Fruit fly (Drosophila melanogaster) whole organism, embryonic: ENCODE measurements around the gene Pcmt.

Experiments
- B-H1 ChIP-seq: fragments of 200-800 bp; sonication (Bioruptor generic); IDR thresholded peaks from 3 replicates; pipeline ENCODE4 v1.3.6; 2022; ENCODE audit warnings: missing biosample characterization, missing genetic modification characterization
- Bdp1 ChIP-seq: fragments of 200-800 bp; sonication (Bioruptor generic); optimal IDR thresholded peaks from 3 replicates; lab custom pipeline; 2016; ENCODE audit warnings: missing biosample characterization, missing genetic modification characterization
- Bteb2 ChIP-seq: fragments of 200-800 bp; sonication (Bioruptor generic); optimal IDR thresholded peaks from 2 replicates; lab custom pipeline; 2016; ENCODE audit warnings: missing biosample characterization, missing genetic modification characterization
- CG12236 ChIP-seq: fragments of 200-800 bp; sonication (Bioruptor generic); optimal IDR thresholded peaks from 2 replicates; lab custom pipeline; 2016; ENCODE audit warnings: missing biosample characterization, missing genetic modification characterization
- CG12299 ChIP-seq: fragments of 200-800 bp; sonication (Bioruptor generic); optimal IDR thresholded peaks from 2 replicates; lab custom pipeline; 2018; ENCODE audit warnings: missing biosample characterization, mild to moderate bottlenecking, missing genetic modification characterization
- CG14860 ChIP-seq: fragments of 200-800 bp; sonication (Bioruptor generic); IDR thresholded peaks from 3 replicates; pipeline ENCODE4 v1.3.6; 2022; ENCODE audit warnings: missing biosample characterization, missing genetic modification characterization; ENCODE audit not compliant: partially characterized antibody
- CG15514 ChIP-seq: fragments of 200-800 bp; sonication (Bioruptor generic); optimal IDR thresholded peaks from 3 replicates; lab custom pipeline; 2017; ENCODE audit warnings: missing biosample characterization, missing genetic modification characterization, mild to moderate bottlenecking, moderate library complexity, missing genetic modification reagents
- CG15601 ChIP-seq: fragments of 200-800 bp; sonication (Bioruptor generic); optimal IDR thresholded peaks from 3 replicates; lab custom pipeline; 2019; ENCODE audit warnings: missing biosample characterization, mild to moderate bottlenecking, missing genetic modification characterization, moderate library complexity
- CG1647 ChIP-seq: fragments of 200-800 bp; sonication (Bioruptor generic); optimal IDR thresholded peaks from 3 replicates; lab custom pipeline; 2016; ENCODE audit warnings: missing biosample characterization, missing genetic modification characterization
- CG17361 ChIP-seq: fragments of 200-800 bp; sonication (Bioruptor generic); IDR thresholded peaks from 3 replicates; pipeline ENCODE4 v1.3.6; 2022; ENCODE audit warnings: missing biosample characterization, missing genetic modification characterization
- CG18262 ChIP-seq: fragments of 200-800 bp; optimal IDR thresholded peaks from 3 replicates; lab custom pipeline; 2019; ENCODE audit warnings: missing biosample characterization, mild to moderate bottlenecking, missing genetic modification characterization, moderate library complexity
- CG2129 ChIP-seq: fragments of 200-800 bp; sonication (Bioruptor generic); IDR thresholded peaks from 2 replicates; pipeline ENCODE4 v1.3.6; 2022; ENCODE audit warnings: missing biosample characterization, missing genetic modification characterization; ENCODE audit not compliant: partially characterized antibody
- CG30431 ChIP-seq: fragments of 200-800 bp; sonication (Bioruptor generic); optimal IDR thresholded peaks from 2 replicates; lab custom pipeline; 2017; ENCODE audit warnings: missing biosample characterization, missing genetic modification characterization
- CG3065 ChIP-seq: fragments of 200-800 bp; sonication (Bioruptor generic); optimal IDR thresholded peaks from 2 replicates; lab custom pipeline; 2016; ENCODE audit warnings: missing biosample characterization, missing genetic modification characterization
- CG31365 ChIP-seq: fragments of 200-800 bp; sonication (Bioruptor generic); optimal IDR thresholded peaks from 2 replicates; lab custom pipeline; 2018; ENCODE audit warnings: missing biosample characterization, mild to moderate bottlenecking, missing genetic modification characterization
- CG42726 ChIP-seq: fragments of 200-800 bp; sonication (Bioruptor generic); IDR thresholded peaks from 2 replicates; pipeline ENCODE4 v1.3.6; 2022; ENCODE audit warnings: missing biosample characterization, missing genetic modification characterization; ENCODE audit not compliant: partially characterized antibody
- CG43689 ChIP-seq: fragments of 200-800 bp; sonication (Bioruptor generic); IDR thresholded peaks from 2 replicates; pipeline ENCODE4 v1.3.6; 2022; ENCODE audit warnings: missing biosample characterization, missing genetic modification characterization
- CG4820 ChIP-seq: fragments of 200-800 bp; sonication (Bioruptor generic); optimal IDR thresholded peaks from 3 replicates; lab custom pipeline; 2016; ENCODE audit warnings: missing biosample characterization, missing genetic modification characterization
- CG7357 ChIP-seq: fragments of 200-800 bp; sonication (Bioruptor generic); IDR thresholded peaks from 3 replicates; pipeline ENCODE4 v1.3.6; 2022; ENCODE audit warnings: missing biosample characterization, missing genetic modification characterization
- CG7372 ChIP-seq: fragments of 200-800 bp; sonication (Bioruptor generic); IDR thresholded peaks from 2 replicates; pipeline ENCODE4 v1.3.6; 2022; ENCODE audit warnings: missing biosample characterization, missing genetic modification characterization
- CG7556 ChIP-seq: fragments of 200-800 bp; sonication (Bioruptor generic); optimal IDR thresholded peaks from 2 replicates; lab custom pipeline; 2017; ENCODE audit warnings: missing biosample characterization, mild to moderate bottlenecking, missing genetic modification characterization
- CG7786 ChIP-seq: fragments of 200-800 bp; sonication (Bioruptor generic); optimal IDR thresholded peaks from 2 replicates; lab custom pipeline; 2016; ENCODE audit warnings: missing biosample characterization, missing genetic modification characterization
- CG7987 ChIP-seq: fragments of 200-800 bp; sonication (Bioruptor generic); optimal IDR thresholded peaks from 2 replicates; lab custom pipeline; 2018; ENCODE audit warnings: missing biosample characterization, mild to moderate bottlenecking, missing genetic modification characterization, moderate library complexity
- CG8924 ChIP-seq: fragments of 200-800 bp; optimal IDR thresholded peaks from 3 replicates; lab custom pipeline; 2019; ENCODE audit warnings: missing biosample characterization, mild to moderate bottlenecking, missing genetic modification characterization, moderate library complexity
- CG9215 ChIP-seq: fragments of 200-800 bp; sonication (Bioruptor generic); IDR thresholded peaks from 2 replicates; pipeline ENCODE4 v1.3.6; 2022; ENCODE audit warnings: missing biosample characterization, missing genetic modification characterization
- CHES-1-like ChIP-seq: fragments of 200-800 bp; sonication (Bioruptor generic); optimal IDR thresholded peaks from 2 replicates; lab custom pipeline; 2016; ENCODE audit warnings: missing biosample characterization, missing genetic modification characterization
- Camta ChIP-seq: fragments of 200-800 bp; sonication (Bioruptor generic); optimal IDR thresholded peaks from 2 replicates; lab custom pipeline; 2016; ENCODE audit warnings: missing biosample characterization, missing genetic modification characterization
- Dad ChIP-seq: fragments of 200-800 bp; sonication (Bioruptor generic); optimal IDR thresholded peaks from 3 replicates; lab custom pipeline; 2016; ENCODE audit warnings: missing biosample characterization, missing genetic modification characterization
- Dip2 ChIP-seq: fragments of 200-800 bp; sonication (Bioruptor generic); IDR thresholded peaks from 2 replicates; pipeline ENCODE4 v1.3.6; 2022; ENCODE audit warnings: missing biosample characterization, missing genetic modification characterization
- Dref ChIP-seq: fragments of 200-800 bp; sonication (Bioruptor generic); IDR thresholded peaks from 2 replicates; pipeline ENCODE4 v1.3.6; 2022; ENCODE audit warnings: missing biosample characterization, missing genetic modification characterization
- Hr3 ChIP-seq: fragments of 200-800 bp; sonication (Bioruptor generic); optimal IDR thresholded peaks from 3 replicates; lab custom pipeline; 2016; ENCODE audit warnings: missing biosample characterization, missing genetic modification characterization
- Mad ChIP-seq: fragments of 200-800 bp; sonication (Bioruptor generic); optimal IDR thresholded peaks from 2 replicates; lab custom pipeline; 2016; ENCODE audit warnings: missing biosample characterization, missing genetic modification characterization
- Max ChIP-seq: fragments of 200-800 bp; sonication (Bioruptor generic); optimal IDR thresholded peaks from 2 replicates; lab custom pipeline; 2016; ENCODE audit warnings: missing biosample characterization, mild to moderate bottlenecking, missing genetic modification characterization
- Oli ChIP-seq: fragments of 200-800 bp; sonication (Bioruptor generic); optimal IDR thresholded peaks from 2 replicates; lab custom pipeline; 2018; ENCODE audit warnings: missing biosample characterization, mild to moderate bottlenecking, missing genetic modification characterization, moderate library complexity
- Optix ChIP-seq: fragments of 200-800 bp; sonication (Bioruptor generic); IDR thresholded peaks from 3 replicates; pipeline ENCODE4 v1.3.6; 2022; ENCODE audit warnings: missing biosample characterization, missing genetic modification characterization
- Ptx1 ChIP-seq: fragments of 200-800 bp; sonication (Bioruptor generic); IDR thresholded peaks from 2 replicates; pipeline ENCODE4 v1.3.6; 2022; ENCODE audit warnings: missing biosample characterization, missing genetic modification characterization
- Tbp ChIP-seq: fragments of >200 bp; optimal IDR thresholded peaks from 2 replicates; lab custom pipeline; 2018; ENCODE audit warnings: missing biosample characterization, missing genetic modification characterization
- ac ChIP-seq: fragments of 200-800 bp; sonication (Bioruptor generic); optimal IDR thresholded peaks from 3 replicates; lab custom pipeline; 2017; ENCODE audit warnings: missing biosample characterization, mild to moderate bottlenecking, missing genetic modification characterization
- az2 ChIP-seq: fragments of 200-800 bp; sonication (Bioruptor generic); optimal IDR thresholded peaks from 3 replicates; lab custom pipeline; 2016; ENCODE audit warnings: missing biosample characterization, missing genetic modification characterization
- eyg ChIP-seq: fragments of 200-800 bp; sonication (Bioruptor generic); optimal IDR thresholded peaks from 3 replicates; lab custom pipeline; 2016; ENCODE audit warnings: missing biosample characterization, missing genetic modification characterization
- gt ChIP-seq: fragments of 200-800 bp; sonication (Bioruptor generic); IDR thresholded peaks from 2 replicates; pipeline ENCODE4 v1.3.6; 2022; ENCODE audit warnings: missing biosample characterization, missing genetic modification characterization
- hbn ChIP-seq: fragments of 200-800 bp; sonication (Bioruptor generic); IDR thresholded peaks from 2 replicates; pipeline ENCODE4 v1.3.6; 2022; ENCODE audit warnings: missing biosample characterization, missing genetic modification characterization; ENCODE audit not compliant: partially characterized antibody
- hth ChIP-seq: fragments of >200 bp; optimal IDR thresholded peaks from 2 replicates; lab custom pipeline; 2017; ENCODE audit warnings: inconsistent platforms
- ind ChIP-seq: fragments of 200-800 bp; sonication (Bioruptor generic); optimal IDR thresholded peaks from 3 replicates; lab custom pipeline; 2016; ENCODE audit warnings: missing biosample characterization, missing genetic modification characterization
- pho ChIP-seq: fragments of 200-800 bp; sonication (Bioruptor generic); optimal IDR thresholded peaks from 2 replicates; lab custom pipeline; 2016; ENCODE audit warnings: missing biosample characterization, missing genetic modification characterization
- sug ChIP-seq: fragments of 200-800 bp; optimal IDR thresholded peaks from 2 replicates; lab custom pipeline; 2019; ENCODE audit warnings: missing biosample characterization, mild to moderate bottlenecking, missing genetic modification characterization, moderate library complexity
- tgo ChIP-seq: fragments of 200-800 bp; sonication (Bioruptor generic); IDR thresholded peaks from 3 replicates; pipeline ENCODE4 v1.3.6; 2022; ENCODE audit warnings: missing biosample characterization, missing genetic modification characterization
- tio ChIP-seq: fragments of 200-800 bp; sonication (Bioruptor generic); optimal IDR thresholded peaks from 2 replicates; lab custom pipeline; 2017; ENCODE audit warnings: missing biosample characterization, missing genetic modification characterization, inconsistent platforms
- tll ChIP-seq, 2 experiments: fragments of 200-800 bp in 1 of 2; fragments of >200 bp in 1 of 2; sonication (Bioruptor generic) in 1 of 2; optimal IDR thresholded peaks; 2 replicates each; lab custom pipeline; 2017 to 2019; ENCODE audit warnings: missing biosample characterization in 2 of 2, missing genetic modification characterization in 2 of 2, mild to moderate bottlenecking in 1 of 2, moderate library complexity in 1 of 2
- toy ChIP-seq: fragments of 200-800 bp; sonication (Bioruptor generic); IDR thresholded peaks from 2 replicates; pipeline ENCODE4 v1.3.6; 2022; ENCODE audit warnings: missing biosample characterization, missing genetic modification characterization
- unc-4 ChIP-seq: fragments of 200-800 bp; sonication (Bioruptor generic); IDR thresholded peaks from 2 replicates; pipeline ENCODE4 v1.3.6; 2022; ENCODE audit warnings: missing biosample characterization, missing genetic modification characterization; ENCODE audit not compliant: partially characterized antibody

Gene Pcmt

dm6 chr3R:5565623-5566022, 11.5 kb upstream of the Pcmt start (continued):
- TF ChIP-seq Optix: peak; percentile 90
- no peak for TF ChIP-seq tll (GFP tag; optimal IDR thresholded peaks at IDR 0.05; lab: Kevin White, UChicago)
- peak; percentile 79 for TF ChIP-seq CHES-1-like (GFP tag; lab: Kevin White, UChicago)
- TF ChIP-seq ac: no peak
- no peak for TF ChIP-seq hth (lab: Kevin White, UChicago)
- peak; percentile 31 for TF ChIP-seq Bteb2
- peak; percentile 68; the same call in 2 of the 3 replicates for TF ChIP-seq CG7357 (GFP tag; lab: Robert Waterston, UW)
- TF ChIP-seq CG12299 (tag; lab: Kevin White, UChicago): peak; percentile 11
- TF ChIP-seq CG2129: no peak
- TF ChIP-seq CG7556 (GFP tag; lab: Kevin White, UChicago): peak; percentile 82
- peak; percentile 83 for TF ChIP-seq CG7786 (GFP tag; lab: Kevin White, UChicago)
- peak; percentile 56; the same call in 1 of the 2 replicates for TF ChIP-seq gt (GFP tag; lab: Robert Waterston, UW)
- no peak for TF ChIP-seq hbn
- TF ChIP-seq CG18262 (tag; lab: Kevin White, UChicago): peak; percentile 72
- no peak for TF ChIP-seq Dip2 (GFP tag; lab: Robert Waterston, UW)
- TF ChIP-seq Dref (GFP tag; lab: Robert Waterston, UW): no peak
- peak; percentile 80 for TF ChIP-seq CG8924
- TF ChIP-seq CG7372 (GFP tag; lab: Robert Waterston, UW): peak; percentile 60; the same call in 1 of the 2 replicates
- peak; percentile 80 for TF ChIP-seq Mad (GFP tag; lab: Kevin White, UChicago)
- peak; percentile 51 for TF ChIP-seq CG31365 (tag; lab: Kevin White, UChicago)
- TF ChIP-seq Hr3 (GFP tag; lab: Kevin White, UChicago): peak; percentile 74
- TF ChIP-seq Tbp (GFP tag; lab: Kevin White, UChicago): no peak
- peak; percentile 77 for TF ChIP-seq eyg (GFP tag; lab: Kevin White, UChicago)
- peak; percentile 35 for TF ChIP-seq CG1647
- peak; percentile 77 for TF ChIP-seq Camta (GFP tag; lab: Kevin White, UChicago)
- peak; percentile 81 for TF ChIP-seq Oli (tag; lab: Kevin White, UChicago)
- no peak for TF ChIP-seq unc-4
- peak; percentile 53; the same call in 1 of the 2 replicates for TF ChIP-seq CG43689 (GFP tag; lab: Robert Waterston, UW)
- TF ChIP-seq CG30431 (GFP tag; lab: Kevin White, UChicago): peak; percentile 54
- peak; percentile 69 for TF ChIP-seq Bdp1 (GFP tag; lab: Kevin White, UChicago)
- peak; percentile 79 for TF ChIP-seq CG17361
- TF ChIP-seq tgo (GFP tag; lab: Robert Waterston, UW): peak; percentile 90
- TF ChIP-seq CG4820 (GFP tag; lab: Kevin White, UChicago): peak; percentile 65
- TF ChIP-seq Ptx1 (GFP tag; lab: Robert Waterston, UW): peak; percentile 86
- TF ChIP-seq toy (GFP tag; lab: Robert Waterston, UW): 0 out of 2 replicates have a peak, but pooled peaks have one; percentile 49
- peak; percentile 95 for TF ChIP-seq sug
- no peak for TF ChIP-seq CG3065
- TF ChIP-seq CG12236: no peak
- peak; percentile 78 for TF ChIP-seq ind (GFP tag; lab: Kevin White, UChicago)
- no peak for TF ChIP-seq CG14860 (GFP tag; lab: Robert Waterston, UW)
- peak; percentile 62 for TF ChIP-seq Dad (GFP tag; lab: Kevin White, UChicago)
- peak; percentile 80 for TF ChIP-seq CG15514 (GFP tag; lab: Kevin White, UChicago)
- TF ChIP-seq Max (GFP tag; lab: Kevin White, UChicago): peak; percentile 52
- TF ChIP-seq CG7987 (GFP tag; lab: Kevin White, UChicago): peak; percentile 64
- peak; percentile 74 for TF ChIP-seq az2 (GFP tag; lab: Kevin White, UChicago)
- no peak for TF ChIP-seq tio (GFP tag; lab: Kevin White, UChicago)
- peak; percentile 79 for TF ChIP-seq pho (GFP tag; lab: Kevin White, UChicago)
- TF ChIP-seq CG42726 (GFP tag; lab: Robert Waterston, UW): no peak
- peak; percentile 33 for TF ChIP-seq CG15601 (tag; lab: Kevin White, UChicago)
- peak; percentile 84 for TF ChIP-seq B-H1 (GFP tag; lab: Robert Waterston, UW)
- TF ChIP-seq CG9215: peak; percentile 66
